Fruit fly (Drosophila melanogaster): Measurements from ENCODE around the gene Cchl.

dm6 chr3R:22023041-22023626, 4.1 kb downstream of the Cchl start, which contains the start of the genes Mitofilin and mRpL35:
- no peak for TF ChIP-seq pan (optimal IDR thresholded peaks at IDR 0.05)
- no peak for TF ChIP-seq EcR (GFP tag; optimal IDR thresholded peaks at IDR 0.05)
- no peak for TF ChIP-seq Dll (optimal IDR thresholded peaks at IDR 0.05)

Measured in whole organism.